Fruit fly (Drosophila melanogaster): ENCODE measurements around the gene Gdh.

- TF ChIP-seq bab1 (GFP tag; optimal IDR thresholded peaks at IDR 0.05) = no peak
- no peak for TF ChIP-seq CG12768 (GFP tag; optimal IDR thresholded peaks at IDR 0.05)
- TF ChIP-seq CG7101 (tag; optimal IDR thresholded peaks at IDR 0.05) = no peak
- no peak for TF ChIP-seq CG1620 (GFP tag; optimal IDR thresholded peaks at IDR 0.05)
- no peak for TF ChIP-seq CG33017 (tag; optimal IDR thresholded peaks at IDR 0.05)
- TF ChIP-seq CG5204 (GFP tag; optimal IDR thresholded peaks at IDR 0.05) = no peak
Observed at dm6 chr3R:23910260-23910887, 32.5 kb downstream of the Gdh start.
